Fruit fly (Drosophila melanogaster): Measurements from ENCODE around the gene lush.

The lush gene

DNA sequence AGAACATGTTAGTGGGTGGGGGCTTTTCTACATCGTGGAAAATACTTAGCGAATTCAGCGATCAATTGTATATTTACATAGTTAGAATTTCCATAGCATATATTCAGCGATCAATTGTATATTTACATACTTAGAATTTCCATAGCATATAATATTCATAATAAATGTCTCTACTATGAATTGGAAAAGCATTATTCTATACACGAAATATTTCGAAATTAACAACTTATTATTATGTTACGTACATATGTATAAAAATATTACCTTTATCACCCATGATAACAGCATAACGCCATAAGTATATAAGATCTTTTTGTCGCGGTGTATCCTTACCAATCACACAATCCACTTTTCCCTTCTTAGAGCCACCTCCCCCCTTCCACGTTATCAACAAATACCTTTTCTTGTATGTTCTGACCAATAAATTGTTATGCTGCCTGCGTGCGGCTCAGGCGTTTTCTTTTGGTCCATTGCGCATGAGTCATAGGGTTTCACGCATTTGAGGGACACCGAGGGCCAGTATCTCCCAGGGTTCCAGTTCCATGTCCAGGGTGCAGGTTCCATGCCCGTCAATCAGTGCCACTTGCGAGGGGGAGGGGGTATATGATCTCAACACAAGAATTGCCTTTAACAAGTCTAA is 31.1 kb upstream of the lush start (continued):
- TF ChIP-seq CG13424 (tag; optimal IDR thresholded peaks at IDR 0.05) = peak; percentile 59
- TF ChIP-seq sc (optimal IDR thresholded peaks at IDR 0.05) = no peak
- TF ChIP-seq sc (GFP tag; optimal IDR thresholded peaks at IDR 0.05) = peak; percentile 51
- peak; percentile 1 for TF ChIP-seq CG10543 (GFP tag; optimal IDR thresholded peaks at IDR 0.05)
- peak; percentile 27; the same call in 1 of the 3 replicates for TF ChIP-seq CG2199 (GFP tag; IDR thresholded peaks at IDR 0.05)
- no peak for TF ChIP-seq Scr (GFP tag; IDR thresholded peaks at IDR 0.05; ENCODE audit: partially characterized antibody)
- 0 out of 2 replicates have a peak, but pooled peaks have one; percentile 17 for TF ChIP-seq onecut (GFP tag; IDR thresholded peaks at IDR 0.05)
- no peak for TF ChIP-seq Dip2 (GFP tag; IDR thresholded peaks at IDR 0.05)
- no peak for TF ChIP-seq CG9876 (GFP tag; optimal IDR thresholded peaks at IDR 0.05)
- peak; percentile 43; the same call in 1 of the 2 replicates for TF ChIP-seq CG8765 (GFP tag; IDR thresholded peaks at IDR 0.05)
- 0 out of 2 replicates have a peak, but pooled peaks have one; percentile 15 for TF ChIP-seq Awh (GFP tag; IDR thresholded peaks at IDR 0.05)
- TF ChIP-seq CG7372 (GFP tag; IDR thresholded peaks at IDR 0.05) = no peak
- TF ChIP-seq CG7556 (GFP tag; optimal IDR thresholded peaks at IDR 0.05) = peak; percentile 77
- TF ChIP-seq CG18619 (GFP tag; optimal IDR thresholded peaks at IDR 0.05) = peak; percentile 41
- peak; percentile 34 for TF ChIP-seq kay (GFP tag; optimal IDR thresholded peaks at IDR 0.05)
- TF ChIP-seq Nf-YB (GFP tag; optimal IDR thresholded peaks at IDR 0.05) = peak; percentile 56
- TF ChIP-seq CG1233 (GFP tag; optimal IDR thresholded peaks at IDR 0.05) = peak; percentile 43
- no peak for TF ChIP-seq z (GFP tag; IDR thresholded peaks at IDR 0.05)
- no peak for TF ChIP-seq CG11093 (GFP tag; IDR thresholded peaks at IDR 0.05)
- no peak for TF ChIP-seq crp (GFP tag; optimal IDR thresholded peaks at IDR 0.05)
- TF ChIP-seq dmrt11E (tag; optimal IDR thresholded peaks at IDR 0.05) = peak; percentile 96
- TF ChIP-seq CG1529 (GFP tag; optimal IDR thresholded peaks at IDR 0.05) = peak; percentile 25
- peak; percentile 82 for TF ChIP-seq CG12391 (tag; optimal IDR thresholded peaks at IDR 0.05)
- no peak for TF ChIP-seq HmgZ (tag; optimal IDR thresholded peaks at IDR 0.05)
- TF ChIP-seq Pdp1 (GFP tag; optimal IDR thresholded peaks at IDR 0.05) = peak in 1 of 2 experiments; percentile 30
- TF ChIP-seq fd102C (GFP tag; optimal IDR thresholded peaks at IDR 0.05) = peak; percentile 84
- no peak for TF ChIP-seq CG11398 (GFP tag; optimal IDR thresholded peaks at IDR 0.05)
- no peak for TF ChIP-seq eve (GFP tag; optimal IDR thresholded peaks at IDR 0.05)
- peak; percentile 1 for TF ChIP-seq CG9437 (GFP tag; optimal IDR thresholded peaks at IDR 0.05)
- peak; percentile 65 for TF ChIP-seq CG10209 (GFP tag; optimal IDR thresholded peaks at IDR 0.05)
- TF ChIP-seq CG12104 (GFP tag; optimal IDR thresholded peaks at IDR 0.05) = peak; percentile 6
- peak; percentile 96 for TF ChIP-seq CG15696 (tag; optimal IDR thresholded peaks at IDR 0.05)
- TF ChIP-seq gsb (GFP tag; IDR thresholded peaks at IDR 0.05) = no peak
- peak; percentile 41 for TF ChIP-seq Hsf (GFP tag; optimal IDR thresholded peaks at IDR 0.05)
- no peak for TF ChIP-seq ci (GFP tag; IDR thresholded peaks at IDR 0.05)
- no peak for TF ChIP-seq dm (GFP tag; optimal IDR thresholded peaks at IDR 0.05)
- peak; percentile 69 for TF ChIP-seq grau (tag; optimal IDR thresholded peaks at IDR 0.05)
- peak; percentile 47 for TF ChIP-seq CG11504 (tag; optimal IDR thresholded peaks at IDR 0.05)
- peak; percentile 9 for TF ChIP-seq ewg (GFP tag; optimal IDR thresholded peaks at IDR 0.05)
- no peak for TF ChIP-seq CG3847 (GFP tag; IDR thresholded peaks at IDR 0.05)
- peak; percentile 7 for TF ChIP-seq CG18476 (GFP tag; optimal IDR thresholded peaks at IDR 0.05)
- peak; percentile 59 for TF ChIP-seq CG30431 (GFP tag; optimal IDR thresholded peaks at IDR 0.05)
- peak; percentile 13 for TF ChIP-seq Vsx1 (GFP tag; optimal IDR thresholded peaks at IDR 0.05)
- TF ChIP-seq CG4404 (GFP tag; IDR thresholded peaks at IDR 0.05) = peak; percentile 85
- TF ChIP-seq cg (GFP tag; optimal IDR thresholded peaks at IDR 0.05) = no peak
- peak; percentile 9 for TF ChIP-seq Xbp1 (GFP tag; optimal IDR thresholded peaks at IDR 0.05)
- TF ChIP-seq Lim3 (GFP tag; IDR thresholded peaks at IDR 0.05) = no peak
- peak; percentile 49 for TF ChIP-seq pros (GFP tag; optimal IDR thresholded peaks at IDR 0.05)
- no peak for TF ChIP-seq CG6654 (GFP tag; optimal IDR thresholded peaks at IDR 0.05)
- peak; percentile 89 for TF ChIP-seq sens (GFP tag)
